Worm (Caenorhabditis elegans) whole organism, young adult: ENCODE measurements around the gene math-7.

Source experiments
- B0019.2 ChIP-seq: fragments of 200-800 bp; sonication (Bioruptor generic); conservative IDR thresholded peaks from 2 replicates; pipeline ENCODE4 v1.3.6; 2022; ENCODE audit warnings: missing genetic modification reagents, missing genetic modification characterization, missing compliant biosample characterization
- B0035.1 ChIP-seq: sonication (generic microtip); optimal IDR thresholded peaks from 2 replicates; lab custom pipeline; 2016; ENCODE audit warnings: missing genetic modification characterization, mild to moderate bottlenecking, missing compliant biosample characterization, missing genotype, missing genetic modification reagents
- B0261.1 ChIP-seq: sonication (generic microtip); optimal IDR thresholded peaks from 2 replicates; lab custom pipeline; 2016; ENCODE audit warnings: mild to moderate bottlenecking, missing genetic modification characterization, moderate library complexity, missing compliant biosample characterization
- C06A6.2 ChIP-seq: fragments of 200-800 bp; sonication (Bioruptor generic); conservative IDR thresholded peaks from 2 replicates; pipeline ENCODE4 v1.3.6; 2022; ENCODE audit warnings: missing genetic modification characterization, missing compliant biosample characterization
- C17E4.6 ChIP-seq: fragments of 200-800 bp; sonication (Bioruptor generic); IDR thresholded peaks from 2 replicates; pipeline ENCODE4 v1.3.6; 2022; ENCODE audit warnings: missing genetic modification reagents, missing genetic modification characterization, missing compliant biosample characterization
- F22D6.2 ChIP-seq: sonication (generic microtip); optimal IDR thresholded peaks from 2 replicates; lab custom pipeline; 2016; ENCODE audit warnings: mild to moderate bottlenecking, missing genetic modification characterization, missing compliant biosample characterization
- F33H1.4 ChIP-seq: fragments of 200-800 bp; sonication (Bioruptor generic); IDR thresholded peaks from 2 replicates; pipeline ENCODE4 v1.3.6; 2022; ENCODE audit warnings: missing genetic modification reagents, missing genetic modification characterization, missing compliant biosample characterization
- F37B4.10 ChIP-seq: fragments of 200-800 bp; sonication (Bioruptor generic); IDR thresholded peaks from 2 replicates; pipeline ENCODE4 v1.3.6; 2022; ENCODE audit warnings: missing genetic modification characterization, missing compliant biosample characterization
- F52B5.7 ChIP-seq: sonication (generic microtip); optimal IDR thresholded peaks from 2 replicates; lab custom pipeline; 2016; ENCODE audit warnings: mild to moderate bottlenecking, missing genetic modification characterization, missing compliant biosample characterization
- F57C9.4 ChIP-seq: sonication (generic microtip); optimal IDR thresholded peaks from 2 replicates; lab custom pipeline; 2017; ENCODE audit warnings: mild to moderate bottlenecking, missing genetic modification characterization, missing compliant biosample characterization
- K11D2.4 ChIP-seq: fragments of 200-800 bp; sonication (Bioruptor generic); IDR thresholded peaks from 2 replicates; pipeline ENCODE4 v1.3.6; 2022; ENCODE audit warnings: missing genetic modification reagents, missing genetic modification characterization, missing compliant biosample characterization
- ZK185.1 ChIP-seq: sonication (generic microtip); optimal IDR thresholded peaks from 2 replicates; lab custom pipeline; 2016; ENCODE audit warnings: mild to moderate bottlenecking, missing genetic modification characterization, missing compliant biosample characterization; ENCODE audit not compliant: poor library complexity, severe bottlenecking
- cebp-2 ChIP-seq: fragments of 200-800 bp; sonication (Bioruptor generic); IDR thresholded peaks from 2 replicates; pipeline ENCODE4 v1.3.6; 2022; ENCODE audit warnings: missing genetic modification characterization, missing compliant biosample characterization
- ceh-27 ChIP-seq: fragments of 200-800 bp; sonication (Bioruptor generic); optimal IDR thresholded peaks from 2 replicates; lab custom pipeline; 2018; ENCODE audit warnings: mild to moderate bottlenecking, missing genetic modification characterization, moderate library complexity, missing compliant biosample characterization
- ceh-40 ChIP-seq: fragments of 200-800 bp; sonication (Bioruptor generic); IDR thresholded peaks from 2 replicates; pipeline ENCODE4 v1.3.6; 2022; ENCODE audit warnings: missing genetic modification characterization, missing compliant biosample characterization
- ceh-79 ChIP-seq: sonication (generic microtip); optimal IDR thresholded peaks from 2 replicates; lab custom pipeline; 2017; ENCODE audit warnings: mild to moderate bottlenecking, missing genetic modification characterization, missing compliant biosample characterization
- ceh-91 ChIP-seq: fragments of 200-800 bp; sonication (Bioruptor generic); IDR thresholded peaks from 2 replicates; pipeline ENCODE4 v1.3.6; 2022; ENCODE audit warnings: missing genetic modification reagents, missing genetic modification characterization, missing compliant biosample characterization
- die-1 ChIP-seq: sonication (generic microtip); optimal IDR thresholded peaks from 2 replicates; lab custom pipeline; 2016; ENCODE audit warnings: missing genotype, mild to moderate bottlenecking, missing genetic modification characterization, missing compliant biosample characterization
- dpl-1 ChIP-seq: fragments of 150-350 bp; optimal IDR thresholded peaks from 2 replicates; lab custom pipeline; 2014; ENCODE audit warnings: missing biosample characterization, missing genetic modification reagents, missing genetic modification characterization
- ets-4 ChIP-seq: fragments of 200-800 bp; sonication (Bioruptor generic); optimal IDR thresholded peaks from 2 replicates; lab custom pipeline; 2018; ENCODE audit warnings: mild to moderate bottlenecking, missing genetic modification characterization, missing compliant biosample characterization
- hlh-12 ChIP-seq: sonication (generic microtip); optimal IDR thresholded peaks from 2 replicates; lab custom pipeline; 2016; ENCODE audit warnings: missing genetic modification characterization, missing compliant biosample characterization
- hmg-1.2 ChIP-seq: fragments of 200-800 bp; sonication (Bioruptor generic); IDR thresholded peaks from 2 replicates; pipeline ENCODE4 v1.3.6; 2022; ENCODE audit warnings: missing genetic modification reagents, missing genetic modification characterization, missing compliant biosample characterization
- hrde-1 ChIP-seq: sonication (generic microtip); optimal IDR thresholded peaks from 2 replicates; lab custom pipeline; 2016; ENCODE audit warnings: missing genetic modification characterization, mild to moderate bottlenecking, missing compliant biosample characterization, moderate library complexity, missing genotype, missing genetic modification reagents, borderline replicate concordance
- lin-26 ChIP-seq: fragments of 200-800 bp; sonication (Bioruptor generic); IDR thresholded peaks from 2 replicates; pipeline ENCODE4 v1.3.6; 2022; ENCODE audit warnings: missing genetic modification reagents, missing genetic modification characterization, missing compliant biosample characterization
- lin-40 ChIP-seq: sonication (generic microtip); optimal IDR thresholded peaks from 2 replicates; lab custom pipeline; 2016; ENCODE audit warnings: missing genetic modification characterization, mild to moderate bottlenecking, missing compliant biosample characterization, missing genotype, missing genetic modification reagents
- lir-1 ChIP-seq: fragments of 200-800 bp; sonication (Bioruptor generic); conservative IDR thresholded peaks from 2 replicates; pipeline ENCODE4 v1.3.6; 2022; ENCODE audit warnings: missing genetic modification reagents, missing genetic modification characterization, missing compliant biosample characterization
- lsl-1 ChIP-seq: fragments of 200-800 bp; sonication (Bioruptor generic); optimal IDR thresholded peaks from 2 replicates; lab custom pipeline; 2018; ENCODE audit warnings: mild to moderate bottlenecking, missing genetic modification characterization, moderate library complexity, missing compliant biosample characterization
- madf-6 ChIP-seq: fragments of 200-800 bp; sonication (Bioruptor generic); IDR thresholded peaks from 2 replicates; pipeline ENCODE4 v1.3.6; 2022; ENCODE audit warnings: missing genetic modification reagents, missing genetic modification characterization, missing compliant biosample characterization
- mcd-1 ChIP-seq: fragments of 200-800 bp; sonication (Bioruptor generic); IDR thresholded peaks from 2 replicates; pipeline ENCODE4 v1.3.6; 2022; ENCODE audit warnings: missing genetic modification reagents, missing genetic modification characterization, missing compliant biosample characterization
- mxl-1 ChIP-seq: sonication (generic microtip); optimal IDR thresholded peaks from 2 replicates; lab custom pipeline; 2016; ENCODE audit warnings: missing genetic modification characterization, missing compliant biosample characterization
- nhr-179 ChIP-seq: sonication (generic microtip); optimal IDR thresholded peaks from 2 replicates; lab custom pipeline; 2016; ENCODE audit warnings: mild to moderate bottlenecking, missing genetic modification characterization, missing compliant biosample characterization
- pha-4 ChIP-seq: fragments of 150-350 bp; sonication (generic microtip); optimal IDR thresholded peaks from 2 replicates; lab custom pipeline; 2014; ENCODE audit warnings: missing biosample characterization, missing genetic modification reagents, missing genetic modification characterization
- rcor-1 ChIP-seq: fragments of 200-800 bp; sonication (Bioruptor generic); IDR thresholded peaks from 2 replicates; pipeline ENCODE4 v1.3.6; 2022; ENCODE audit warnings: missing genetic modification reagents, missing genetic modification characterization, missing compliant biosample characterization
- rec-8 ChIP-seq, 2 experiments: sonication (generic microtip); optimal IDR thresholded peaks; 2 replicates each; lab custom pipeline; 2016; ENCODE audit warnings: mild to moderate bottlenecking in 2 of 2, missing genetic modification characterization in 2 of 2, missing genetic modification reagents in 2 of 2, missing genotype in 2 of 2, missing biosample characterization in 1 of 2, missing compliant biosample characterization in 1 of 2, moderate library complexity in 1 of 2
- sdz-38 ChIP-seq: sonication (generic microtip); optimal IDR thresholded peaks from 2 replicates; lab custom pipeline; 2016; ENCODE audit warnings: missing genotype, missing genetic modification characterization, missing compliant biosample characterization
- snpc-1.1 ChIP-seq: sonication (generic microtip); optimal IDR thresholded peaks from 2 replicates; lab custom pipeline; 2017; ENCODE audit warnings: missing genetic modification characterization, mild to moderate bottlenecking, missing compliant biosample characterization, antibody characterized with exemption, moderate library complexity, missing genotype, missing genetic modification reagents; ENCODE audit not compliant: insufficient read depth
- snpc-4 ChIP-seq, 5 experiments: fragments of 150-350 bp in 1 of 5; sonication (generic microtip) in 4 of 5; optimal IDR thresholded peaks; 2 replicates each; lab custom pipeline; 2014 to 2018; ENCODE audit warnings: missing genetic modification characterization in 5 of 5, missing biosample characterization in 3 of 5, antibody characterized with exemption in 2 of 5, mild to moderate bottlenecking in 2 of 5, missing compliant biosample characterization in 2 of 5, missing genotype in 2 of 5, moderate library complexity in 2 of 5, missing genetic modification reagents in 1 of 5
- sptf-2 ChIP-seq: fragments of 200-800 bp; sonication (Bioruptor generic); optimal IDR thresholded peaks from 2 replicates; lab custom pipeline; 2018; ENCODE audit warnings: mild to moderate bottlenecking, missing genetic modification characterization, missing compliant biosample characterization
- unc-130 ChIP-seq: sonication (generic microtip); optimal IDR thresholded peaks from 2 replicates; lab custom pipeline; 2016; ENCODE audit warnings: missing genetic modification reagents, missing genetic modification characterization, missing compliant biosample characterization
- unc-62 ChIP-seq: fragments of 150-350 bp; optimal IDR thresholded peaks from 2 replicates; lab custom pipeline; 2014; ENCODE audit warnings: missing biosample characterization, missing genetic modification reagents, missing genetic modification characterization
- ztf-22 ChIP-seq: fragments of 200-800 bp; sonication (Bioruptor generic); optimal IDR thresholded peaks from 2 replicates; lab custom pipeline; 2018; ENCODE audit warnings: mild to moderate bottlenecking, missing genetic modification characterization, moderate library complexity, missing compliant biosample characterization

Gene math-7

DNA sequence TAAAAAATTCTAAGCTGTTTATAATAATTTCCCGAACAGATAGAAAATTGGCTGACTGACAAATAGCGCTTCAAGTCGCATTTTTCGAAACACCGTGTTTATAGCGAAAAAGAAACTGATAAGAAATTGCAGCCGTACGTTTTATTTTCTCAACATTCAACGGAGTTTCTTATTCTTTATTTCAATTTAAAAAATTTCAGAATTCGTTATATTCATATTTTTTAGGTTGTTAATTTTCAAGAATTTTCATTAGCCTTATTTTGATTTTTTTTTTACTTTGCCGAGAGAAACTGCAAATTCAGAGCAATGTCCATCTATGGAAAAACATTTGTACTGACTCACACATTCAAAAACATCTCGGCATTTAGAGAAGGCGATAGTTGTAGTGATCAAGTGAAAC lies 11.7 kb upstream of the math-7 start, which contains the start of gene C46F9.6:
Gene C46F9.6 (plus strand): TSS at position 301 of the 400 bp plus-strand sequence.
- TF ChIP-seq sptf-2 (GFP tag; lab: Kevin White, UChicago) (no peak), F52B5.7 (tag; lab: Kevin White, UChicago) (no peak), pha-4 (tag; lab: Kevin White, UChicago) (no peak), ceh-79 (tag; lab: Kevin White, UChicago) (no peak), B0019.2 (no peak), unc-62 (no peak), snpc-4 (GFP tag; optimal IDR thresholded peaks at IDR 0.05; lab: Kevin White, UChicago) (no peak), snpc-4 (tag; optimal IDR thresholded peaks at IDR 0.05; lab: Kevin White, UChicago) (no peak), nhr-179 (tag; lab: Kevin White, UChicago) (no peak), sdz-38 (no peak), ceh-91 (GFP tag; lab: Robert Waterston, UW) (no peak), unc-130 (no peak), ZK185.1 (tag; lab: Kevin White, UChicago) (no peak), B0035.1 (no peak), hlh-12 (tag; lab: Kevin White, UChicago) (no peak), B0261.1 (tag; lab: Kevin White, UChicago) (no peak), die-1 (tag; lab: Kevin White, UChicago) (no peak), mcd-1 (no peak), mxl-1 (tag; lab: Kevin White, UChicago) (no peak), ets-4 (GFP tag; lab: Kevin White, UChicago) (no peak)

- TF ChIP-seq ets-4 (GFP tag; lab: Kevin White, UChicago) (no peak), ztf-22 (GFP tag; lab: Kevin White, UChicago) (no peak), lin-40 (tag; lab: Kevin White, UChicago) (no peak), ceh-40 (GFP tag; lab: Robert Waterston, UW) (no peak), lir-1 (GFP tag; lab: Robert Waterston, UW) (no peak), dpl-1 (no peak), rec-8 (tag; optimal IDR thresholded peaks at IDR 0.05; lab: Kevin White, UChicago) (no peak), snpc-1.1 (tag; lab: Kevin White, UChicago) (no peak), ceh-91 (GFP tag; lab: Robert Waterston, UW) (no peak), madf-6 (GFP tag; lab: Robert Waterston, UW) (no peak), F57C9.4 (tag; lab: Kevin White, UChicago) (no peak), lin-26 (GFP tag; lab: Robert Waterston, UW) (no peak), B0019.2 (no peak), K11D2.4 (GFP tag; lab: Robert Waterston, UW) (no peak), mcd-1 (no peak), rcor-1 (no peak)
Measured at ce11 chrII:1895762-1896161, 9.5 kb upstream of the math-7 start, which contains the start of gene math-25. TSS of gene math-25 (plus strand) at chrII:1896062.

- TF ChIP-seq F33H1.4 (GFP tag; lab: Robert Waterston, UW) (no peak), F37B4.10 (no peak), cebp-2 (GFP tag; lab: Robert Waterston, UW) (no peak), C06A6.2 (no peak), lsl-1 (GFP tag; lab: Kevin White, UChicago) (no peak), hrde-1 (tag; lab: Kevin White, UChicago) (no peak), C17E4.6 (no peak), ceh-27 (GFP tag; lab: Kevin White, UChicago) (no peak), F22D6.2 (tag; lab: Kevin White, UChicago) (no peak), ceh-91 (GFP tag; lab: Robert Waterston, UW) (no peak), hmg-1.2 (GFP tag; lab: Robert Waterston, UW) (no peak)
- TF ChIP-seq, all 124 proteins: peak for 0
Measured at ce11 chrII:1895278-1895677, 9.0 kb upstream of the math-7 start, which contains the start of gene C46F9.5. TSS of gene C46F9.5 (plus strand) at chrII:1895578.
